Worm (Caenorhabditis elegans) whole organism, early embryonic: ENCODE measurements around the gene Y38H6C.18.
"Not testable (repeated sequence)": the region's sequence is repeated elsewhere in the genome, so short reads cannot be mapped to it uniquely, and the experiment has no call there.

ENCODE experiments used
- ceh-13 ChIP-seq: fragments of 200-800 bp; sonication (Bioruptor generic); optimal IDR thresholded peaks from 2 replicates; lab custom pipeline; 2018; ENCODE audit warnings: mild to moderate bottlenecking, missing genetic modification characterization, missing compliant biosample characterization
- ets-7 ChIP-seq: sonication (generic microtip); optimal IDR thresholded peaks from 2 replicates; lab custom pipeline; 2016; ENCODE audit warnings: missing genotype, missing genetic modification characterization, missing compliant biosample characterization
- pes-1 ChIP-seq: fragments of 200-800 bp; sonication (Bioruptor generic); IDR thresholded peaks from 2 replicates; pipeline ENCODE4 v1.3.6; 2022; ENCODE audit warnings: missing genetic modification reagents, missing genetic modification characterization, missing compliant biosample characterization
- scrt-1 ChIP-seq: fragments of 200-800 bp; sonication (Bioruptor generic); IDR thresholded peaks from 2 replicates; pipeline ENCODE4 v1.3.6; 2022; ENCODE audit warnings: missing genetic modification characterization, missing compliant biosample characterization
- sea-1 ChIP-seq: fragments of 200-800 bp; sonication (Bioruptor generic); conservative IDR thresholded peaks from 2 replicates; pipeline ENCODE4 v1.3.6; 2022; ENCODE audit warnings: missing genetic modification characterization, missing compliant biosample characterization

- not testable (repeated sequence) for TF ChIP-seq ceh-13 (GFP tag; lab: Kevin White, UChicago); pes-1 (GFP tag; lab: Robert Waterston, UW); ets-7 (tag; lab: Kevin White, UChicago); scrt-1 (GFP tag; lab: Robert Waterston, UW); sea-1
Measured at ce11 chrV:20564054-20564453, 17.1 kb upstream of the Y38H6C.18 start, which contains the start of gene F26F2.13.
